Worm (Caenorhabditis elegans): Measurements from ENCODE around the gene hadb-1.

hadb-1 gene

DNA sequence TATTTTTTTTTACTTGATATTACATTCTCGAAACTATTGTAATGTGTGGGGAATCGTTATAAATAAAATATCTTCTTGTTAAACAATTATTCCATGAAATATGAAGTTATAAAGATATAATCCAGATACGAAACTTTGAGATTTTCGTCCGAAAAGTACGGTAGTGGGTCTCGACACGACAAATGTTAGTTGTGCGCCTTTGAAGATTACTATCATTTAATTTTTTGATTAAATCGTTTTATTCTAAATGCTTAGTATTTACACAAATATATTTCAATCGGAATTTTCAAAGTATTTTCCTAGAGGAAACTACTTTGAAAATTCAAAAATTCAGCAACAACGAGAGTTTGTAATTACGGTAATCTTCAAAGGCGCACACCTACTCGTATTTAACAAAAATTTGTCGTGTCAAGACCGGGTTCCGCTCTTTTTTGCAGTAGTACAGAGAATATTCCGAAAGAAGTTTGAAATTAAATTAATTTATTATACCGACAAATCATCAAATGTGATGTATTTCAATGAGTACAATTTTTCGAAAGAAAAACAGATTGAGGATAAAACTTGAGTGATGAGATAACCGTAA, 36.1 kb downstream of the hadb-1 start:
- TF ChIP-seq him-1 (tag; optimal IDR thresholded peaks at IDR 0.05), result no peak
- no peak for TF ChIP-seq dao-5 (tag; optimal IDR thresholded peaks at IDR 0.05)
- TF ChIP-seq W03F9.2 (tag; optimal IDR thresholded peaks at IDR 0.05), result no peak

ce11 chrIII:8650235-8650817, 38.0 kb downstream of the hadb-1 start, which contains the start of gene flp-23:
Gene flp-23 (plus strand): TSS chrIII:8650767.
- TF ChIP-seq dao-5 (tag; optimal IDR thresholded peaks at IDR 0.05), result no peak
- no peak for TF ChIP-seq W03F9.2 (tag; optimal IDR thresholded peaks at IDR 0.05)
- peak; percentile 59 for TF ChIP-seq him-1 (tag; optimal IDR thresholded peaks at IDR 0.05)

DNA sequence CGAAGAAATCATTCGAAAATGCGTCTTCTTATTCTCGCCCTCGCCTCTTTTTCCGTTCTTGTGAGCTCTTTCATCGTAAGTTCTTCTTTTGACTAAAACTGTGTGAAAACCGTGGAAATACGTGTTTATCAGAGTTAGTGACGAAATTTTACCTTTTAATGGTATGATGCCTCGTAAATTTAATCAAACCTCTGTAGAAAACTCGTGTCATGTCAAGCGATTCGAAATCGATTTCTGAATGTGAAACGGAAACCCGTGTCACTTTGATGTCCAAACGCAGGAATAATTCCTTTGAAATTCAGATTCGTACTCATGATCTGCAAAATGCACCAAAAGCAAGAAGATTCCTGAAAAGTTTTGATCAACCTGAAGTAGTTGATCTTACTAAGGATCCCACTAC, 39.7 kb downstream of the hadb-1 start, which contains the start of gene F22B7.3:
Gene F22B7.3, plus strand, starts transcription at position 301 of the 400 bp plus-strand sequence.
- TF ChIP-seq W03F9.2 (tag; optimal IDR thresholded peaks at IDR 0.05) (no peak), dao-5 (tag; optimal IDR thresholded peaks at IDR 0.05) (no peak), him-1 (tag; optimal IDR thresholded peaks at IDR 0.05) (no peak)

- no peak for TF ChIP-seq W03F9.2 (tag; optimal IDR thresholded peaks at IDR 0.05)
Observed at ce11 chrIII:8646021-8646420, 42.3 kb downstream of the hadb-1 start.

DNA sequence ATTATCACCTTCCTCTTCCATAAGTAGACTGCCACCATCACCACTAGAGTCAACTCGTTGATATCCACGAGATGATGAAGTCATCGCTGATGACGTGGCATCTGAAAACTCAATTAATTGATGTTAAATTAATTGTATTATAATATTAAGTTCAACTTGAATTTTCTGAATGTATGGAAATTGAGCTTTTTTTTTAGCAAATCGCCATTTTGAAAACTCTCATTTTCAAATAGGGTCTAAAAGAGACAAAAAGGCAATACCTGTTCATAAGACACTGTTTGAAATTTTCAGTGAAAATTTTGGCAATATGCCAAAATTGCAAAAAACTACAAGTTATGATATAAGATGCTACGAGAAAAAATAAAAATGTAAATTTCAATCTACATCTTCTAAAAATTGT, 44.6 kb downstream of the hadb-1 start, which contains the start of gene twk-7:
Gene twk-7, minus strand, starts transcription at position 101 of the 400 bp plus-strand sequence.
- TF ChIP-seq him-1 (tag; optimal IDR thresholded peaks at IDR 0.05) (no peak), dao-5 (tag; optimal IDR thresholded peaks at IDR 0.05) (no peak), W03F9.2 (tag; optimal IDR thresholded peaks at IDR 0.05) (no peak)

ce11 chrIII:8639188-8639795, 49.0 kb downstream of the hadb-1 start, which contains the start of gene fip-1:
Gene fip-1 (plus strand): TSS chrIII:8639745.
- TF ChIP-seq dao-5 (tag; optimal IDR thresholded peaks at IDR 0.05) (no peak), W03F9.2 (tag; optimal IDR thresholded peaks at IDR 0.05) (peak; percentile 65)

ce11 chrIII:8636803-8637202, 51.5 kb downstream of the hadb-1 start:
- no peak for TF ChIP-seq dao-5 (tag; optimal IDR thresholded peaks at IDR 0.05)
- no peak for TF ChIP-seq him-1 (tag; optimal IDR thresholded peaks at IDR 0.05)

Measured in whole organism, L4/young adult.